Worm (Caenorhabditis elegans) whole organism, L3 larva: ENCODE measurements around the gene Y39A1A.31.

Source experiments
- R02D3.7 ChIP-seq: fragments of 150-350 bp; optimal IDR thresholded peaks from 2 replicates; lab custom pipeline; 2014; ENCODE audit warnings: missing biosample characterization, missing genetic modification characterization
- ceh-16 ChIP-seq: sonication (generic microtip); optimal IDR thresholded peaks from 2 replicates; lab custom pipeline; 2017; ENCODE audit warnings: missing biosample characterization, missing genetic modification characterization
- ceh-28 ChIP-seq: fragments of 150-350 bp; optimal IDR thresholded peaks from 2 replicates; lab custom pipeline; 2014; ENCODE audit warnings: missing biosample characterization, missing genetic modification reagents, missing genetic modification characterization
- ceh-82 ChIP-seq: fragments of 150-350 bp; optimal IDR thresholded peaks from 2 replicates; lab custom pipeline; 2014; ENCODE audit warnings: missing biosample characterization, missing genetic modification characterization
- ceh-9 ChIP-seq: sonication (generic microtip); optimal IDR thresholded peaks from 2 replicates; lab custom pipeline; 2018; ENCODE audit warnings: missing biosample characterization, missing genetic modification characterization
- egl-27 ChIP-seq: sonication (generic microtip); optimal IDR thresholded peaks from 4 replicates; lab custom pipeline; 2017; ENCODE audit warnings: missing biosample characterization, missing genetic modification reagents, missing genetic modification characterization
- egl-5 ChIP-seq: fragments of 150-350 bp; optimal IDR thresholded peaks from 2 replicates; lab custom pipeline; 2017; ENCODE audit warnings: missing biosample characterization, missing genetic modification reagents, missing genetic modification characterization, inconsistent platforms
- elt-1 ChIP-seq: fragments of 150-350 bp; optimal IDR thresholded peaks from 2 replicates; lab custom pipeline; 2014; ENCODE audit warnings: missing biosample characterization, missing genetic modification characterization
- elt-2 ChIP-seq: sonication (generic microtip); optimal IDR thresholded peaks from 2 replicates; lab custom pipeline; 2016; ENCODE audit warnings: missing genetic modification reagents, mild to moderate bottlenecking, missing genetic modification characterization, missing compliant biosample characterization
- elt-3 ChIP-seq, 3 experiments: fragments of 150-350 bp in 1 of 3; sonication (generic microtip) in 2 of 3; optimal IDR thresholded peaks; 2 replicates in 2 of 3; 4 replicates in 1 of 3; lab custom pipeline; 2014 to 2017; ENCODE audit warnings: missing biosample characterization in 3 of 3, missing genetic modification characterization in 3 of 3
- fos-1 ChIP-seq: fragments of 150-350 bp; optimal IDR thresholded peaks from 2 replicates; lab custom pipeline; 2014; ENCODE audit warnings: missing biosample characterization, missing genetic modification characterization
- hmg-11 ChIP-seq: sonication (generic microtip); optimal IDR thresholded peaks from 2 replicates; lab custom pipeline; 2016; ENCODE audit warnings: missing genetic modification characterization, missing compliant biosample characterization
- jun-1 ChIP-seq: fragments of 150-350 bp; optimal IDR thresholded peaks from 2 replicates; lab custom pipeline; 2014; ENCODE audit warnings: missing biosample characterization, missing genetic modification reagents, missing genetic modification characterization
- lin-15B ChIP-seq: fragments of 150-350 bp; optimal IDR thresholded peaks from 2 replicates; lab custom pipeline; 2014; ENCODE audit warnings: missing biosample characterization, missing genetic modification characterization
- lin-39 ChIP-seq: fragments of 150-350 bp; optimal IDR thresholded peaks from 2 replicates; lab custom pipeline; 2018; ENCODE audit warnings: missing biosample characterization, missing genetic modification reagents, missing genetic modification characterization
- lsy-12 ChIP-seq: sonication (generic microtip); optimal IDR thresholded peaks from 2 replicates; lab custom pipeline; 2016; ENCODE audit warnings: mild to moderate bottlenecking, missing genetic modification characterization, missing compliant biosample characterization
- mdl-1 ChIP-seq: fragments of 150-350 bp; optimal IDR thresholded peaks from 2 replicates; lab custom pipeline; 2014; ENCODE audit warnings: missing biosample characterization, missing genetic modification characterization
- mml-1 ChIP-seq: fragments of 150-350 bp; sonication (generic microtip); optimal IDR thresholded peaks from 3 replicates; lab custom pipeline; 2014; ENCODE audit warnings: missing biosample characterization, missing genetic modification characterization
- nfya-1 ChIP-seq: sonication (generic microtip); optimal IDR thresholded peaks from 2 replicates; lab custom pipeline; 2017; ENCODE audit warnings: missing genetic modification characterization, mild to moderate bottlenecking, missing compliant biosample characterization, antibody characterized with exemption, moderate library complexity; ENCODE audit not compliant: insufficient read depth
- nhr-11 ChIP-seq: fragments of 150-350 bp; optimal IDR thresholded peaks from 2 replicates; lab custom pipeline; 2014; ENCODE audit warnings: missing biosample characterization, missing genetic modification characterization
- nhr-23 ChIP-seq: fragments of 150-350 bp; optimal IDR thresholded peaks from 2 replicates; lab custom pipeline; 2014; ENCODE audit warnings: missing biosample characterization, missing genetic modification reagents, missing genetic modification characterization
- nhr-237 ChIP-seq: fragments of 150-350 bp; optimal IDR thresholded peaks from 2 replicates; lab custom pipeline; 2014; ENCODE audit warnings: missing biosample characterization, missing genetic modification characterization
- nhr-25 ChIP-seq: sonication (generic microtip); optimal IDR thresholded peaks from 2 replicates; lab custom pipeline; 2017; ENCODE audit warnings: missing biosample characterization, missing genetic modification characterization
- nhr-28 ChIP-seq: fragments of 150-350 bp; optimal IDR thresholded peaks from 2 replicates; lab custom pipeline; 2014; ENCODE audit warnings: missing biosample characterization, missing genetic modification characterization
- nhr-43 ChIP-seq: sonication (generic microtip); optimal IDR thresholded peaks from 2 replicates; lab custom pipeline; 2016; ENCODE audit warnings: mild to moderate bottlenecking, missing genetic modification characterization, missing compliant biosample characterization; ENCODE audit not compliant: poor library complexity, severe bottlenecking
- nhr-67 ChIP-seq: fragments of 150-350 bp; optimal IDR thresholded peaks from 2 replicates; lab custom pipeline; 2014; ENCODE audit warnings: missing biosample characterization, missing genetic modification characterization
- nhr-76 ChIP-seq: fragments of 150-350 bp; sonication (generic microtip); optimal IDR thresholded peaks from 5 replicates; lab custom pipeline; 2014; ENCODE audit warnings: missing biosample characterization, missing genetic modification characterization
- nhr-77 ChIP-seq: fragments of 150-350 bp; optimal IDR thresholded peaks from 2 replicates; lab custom pipeline; 2014; ENCODE audit warnings: missing biosample characterization, missing genetic modification characterization
- pha-4 ChIP-seq: fragments of 150-350 bp; optimal IDR thresholded peaks from 2 replicates; lab custom pipeline; 2014; ENCODE audit warnings: missing biosample characterization, missing genetic modification reagents, missing genetic modification characterization
- sea-2 ChIP-seq: fragments of 150-350 bp; sonication (generic microtip); optimal IDR thresholded peaks from 4 replicates; lab custom pipeline; 2014; ENCODE audit warnings: missing biosample characterization, missing genetic modification reagents, missing genetic modification characterization
- unc-39 ChIP-seq: sonication (generic microtip); optimal IDR thresholded peaks from 4 replicates; lab custom pipeline; 2017; ENCODE audit warnings: missing biosample characterization, missing genetic modification characterization
- unc-62 ChIP-seq: fragments of 150-350 bp; sonication (generic microtip); optimal IDR thresholded peaks from 4 replicates; lab custom pipeline; 2014; ENCODE audit warnings: missing biosample characterization, missing genetic modification reagents, missing genetic modification characterization
- zag-1 ChIP-seq: fragments of 150-350 bp; optimal IDR thresholded peaks from 2 replicates; lab custom pipeline; 2014; ENCODE audit warnings: missing biosample characterization, missing genetic modification characterization
- ztf-11 ChIP-seq: fragments of 150-350 bp; optimal IDR thresholded peaks from 2 replicates; lab custom pipeline; 2014; ENCODE audit warnings: missing biosample characterization, missing genetic modification characterization
- ztf-4 ChIP-seq: fragments of 150-350 bp; optimal IDR thresholded peaks from 2 replicates; lab custom pipeline; 2014; ENCODE audit warnings: missing biosample characterization, missing genetic modification characterization

Gene Y39A1A.31

ce11 chrIII:10658394-10658793, 30.6 kb downstream of the Y39A1A.31 start:
- peak; percentile 99 for TF ChIP-seq nfya-1 (tag; lab: Kevin White, UChicago)
- no peak for TF ChIP-seq unc-62

- TF ChIP-seq lin-15B (tag; lab: Kevin White, UChicago) = no peak
- TF ChIP-seq nhr-28 (tag; lab: Kevin White, UChicago) = no peak
- peak; percentile 10 for TF ChIP-seq hmg-11
- no peak for TF ChIP-seq sea-2 (GFP tag; lab: Kevin White, UChicago)
- no peak for TF ChIP-seq fos-1 (tag; lab: Kevin White, UChicago)
These were observed 31.3 kb downstream of the Y39A1A.31 start for ce11 chrIII:10657661-10658060.

- TF ChIP-seq elt-2 (tag; lab: Kevin White, UChicago) = peak; percentile 60
- no peak for TF ChIP-seq unc-39 (tag; lab: Kevin White, UChicago)
- peak; percentile 17 for TF ChIP-seq pha-4
These were observed 32.9 kb downstream of the Y39A1A.31 start for ce11 chrIII:10656069-10656468.

ce11 chrIII:10654718-10655117, 34.2 kb downstream of the Y39A1A.31 start, which contains the start of gene cnt-2:
TSS of gene cnt-2 (plus strand) at chrIII:10655018.
- TF ChIP-seq nhr-11 (tag; lab: Kevin White, UChicago) = no peak
- no peak for TF ChIP-seq mml-1 (tag; lab: Kevin White, UChicago)
- no peak for TF ChIP-seq mdl-1
- no peak for TF ChIP-seq nhr-25 (tag; lab: Kevin White, UChicago)
- TF ChIP-seq lin-15B (tag; lab: Kevin White, UChicago) = no peak
- TF ChIP-seq nhr-67 (tag; lab: Kevin White, UChicago) = no peak
- no peak for TF ChIP-seq fos-1 (tag; lab: Kevin White, UChicago)
- TF ChIP-seq nhr-76 (tag; lab: Kevin White, UChicago) = no peak
- TF ChIP-seq lsy-12 = no peak
- no peak for TF ChIP-seq zag-1 (tag; lab: Kevin White, UChicago)
- TF ChIP-seq ceh-82 (tag; lab: Kevin White, UChicago) = no peak
- TF ChIP-seq nhr-237 (tag; lab: Kevin White, UChicago) = no peak
- no peak for TF ChIP-seq jun-1
- no peak for TF ChIP-seq egl-5
- no peak for TF ChIP-seq unc-39 (tag; lab: Kevin White, UChicago)
- TF ChIP-seq R02D3.7 (tag; lab: Kevin White, UChicago) = no peak
- no peak for TF ChIP-seq pha-4
- TF ChIP-seq ceh-9 (tag; lab: Kevin White, UChicago) = no peak
- TF ChIP-seq nhr-28 (tag; lab: Kevin White, UChicago) = no peak

ce11 chrIII:10653479-10653878, 35.5 kb downstream of the Y39A1A.31 start:
- TF ChIP-seq ztf-4 (tag; lab: Kevin White, UChicago) = no peak
- peak; percentile 13 for TF ChIP-seq lin-15B (tag; lab: Kevin White, UChicago)

- TF ChIP-seq ztf-11 (tag; lab: Kevin White, UChicago) = no peak
- no peak for TF ChIP-seq elt-2 (tag; lab: Kevin White, UChicago)
- no peak for TF ChIP-seq elt-3 (tag; optimal IDR thresholded peaks at IDR 0.05; lab: Kevin White, UChicago)
- TF ChIP-seq nhr-43 (tag; lab: Kevin White, UChicago) = no peak
- no peak for TF ChIP-seq lin-15B (tag; lab: Kevin White, UChicago)
- no peak for TF ChIP-seq nhr-23 (tag; lab: Kevin White, UChicago)
- no peak for TF ChIP-seq elt-1
- TF ChIP-seq ceh-16 (tag; lab: Kevin White, UChicago) = no peak
- TF ChIP-seq, all 47 proteins: peak for 0
These were observed 36.1 kb downstream of the Y39A1A.31 start for ce11 chrIII:10652833-10653232.

- TF ChIP-seq lin-39 (peak; percentile 77), nfya-1 (tag; lab: Kevin White, UChicago) (peak; percentile 82), elt-3 (tag; optimal IDR thresholded peaks at IDR 0.05; lab: Kevin White, UChicago) (no peak), jun-1 (no peak), lin-15B (tag; lab: Kevin White, UChicago) (peak; percentile 34), ceh-16 (tag; lab: Kevin White, UChicago) (no peak), nhr-28 (tag; lab: Kevin White, UChicago) (no peak), egl-27 (tag; lab: Kevin White, UChicago) (no peak), ztf-4 (tag; lab: Kevin White, UChicago) (no peak), sea-2 (GFP tag; lab: Kevin White, UChicago) (no peak), elt-1 (no peak), hmg-11 (peak; percentile 84), elt-2 (tag; lab: Kevin White, UChicago) (peak; percentile 9), egl-5 (peak; percentile 1), nhr-76 (tag; lab: Kevin White, UChicago) (no peak), nhr-77 (tag; lab: Kevin White, UChicago) (no peak), pha-4 (peak; percentile 35), ceh-28 (peak; percentile 78), nhr-23 (tag; lab: Kevin White, UChicago) (peak; percentile 1)
These were observed 37.3 kb downstream of the Y39A1A.31 start for ce11 chrIII:10651634-10652033.
